Worm (Caenorhabditis elegans): ENCODE measurements around the gene C45B2.2.

Gene C45B2.2

DNA sequence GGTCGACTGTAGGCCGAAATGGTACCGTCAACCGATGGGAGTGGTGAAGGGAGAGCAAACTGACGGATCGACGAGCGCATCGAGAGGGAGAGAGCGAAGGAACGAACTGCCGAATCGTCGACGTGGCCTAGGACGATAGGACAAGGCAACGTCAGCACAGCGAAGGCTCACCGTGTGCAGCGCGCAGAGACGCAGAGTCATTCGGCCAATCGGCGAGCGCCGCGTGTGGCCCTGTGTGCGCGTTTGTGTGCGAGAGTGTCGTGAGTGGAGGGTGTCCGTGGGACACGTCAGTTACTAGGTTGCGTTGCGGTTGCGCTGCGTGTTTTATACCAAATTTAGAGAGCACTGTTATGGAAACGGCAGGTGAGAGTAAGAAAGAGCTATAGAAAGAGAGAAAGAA lies 7.4 kb downstream of the C45B2.2 start, which contains the start of gene hsp-3:
Gene hsp-3 (minus strand): TSS at position 158 of the 400 bp plus-strand sequence.
- peak; percentile 64 for TF ChIP-seq nhr-10 (tag; optimal IDR thresholded peaks at IDR 0.05)
- no peak for TF ChIP-seq ama-1 (optimal IDR thresholded peaks at IDR 0.05)
- peak; percentile 50 for TF ChIP-seq elt-1 (tag; optimal IDR thresholded peaks at IDR 0.05)
- peak; percentile 94 for TF ChIP-seq C34F6.9 (tag; optimal IDR thresholded peaks at IDR 0.05)
- TF ChIP-seq ZK546.5 (tag; optimal IDR thresholded peaks at IDR 0.05) = peak; percentile 24
- no peak for TF ChIP-seq nhr-11 (tag; optimal IDR thresholded peaks at IDR 0.05)
- TF ChIP-seq sma-3 (GFP tag; optimal IDR thresholded peaks at IDR 0.05) = peak; percentile 98
- TF ChIP-seq nhr-23 (tag; optimal IDR thresholded peaks at IDR 0.05) = peak; percentile 40
- TF ChIP-seq lin-13 (GFP tag; optimal IDR thresholded peaks at IDR 0.05) = peak; percentile 93
- TF ChIP-seq zag-1 (tag; optimal IDR thresholded peaks at IDR 0.05) = peak; percentile 80
- peak; percentile 97 for TF ChIP-seq ceh-16 (tag; optimal IDR thresholded peaks at IDR 0.05)
- TF ChIP-seq ceh-82 (tag; optimal IDR thresholded peaks at IDR 0.05) = peak; percentile 78
- TF ChIP-seq lsy-2 (tag; optimal IDR thresholded peaks at IDR 0.05) = peak; percentile 92 to 96
- no peak for TF ChIP-seq aly-2 (tag; optimal IDR thresholded peaks at IDR 0.05)
- peak; percentile 26 for TF ChIP-seq R02D3.7 (tag; optimal IDR thresholded peaks at IDR 0.05)
- peak; percentile 96 for TF ChIP-seq F13H6.1 (tag; optimal IDR thresholded peaks at IDR 0.05)
- TF ChIP-seq ztf-1 (GFP tag; conservative IDR thresholded peaks at IDR 0.05) = no peak
- no peak for TF ChIP-seq peb-1 (tag; optimal IDR thresholded peaks at IDR 0.05)
- TF ChIP-seq mdl-1 (tag; optimal IDR thresholded peaks at IDR 0.05) = peak; percentile 76 to 88
- peak; percentile 86 for TF ChIP-seq gmeb-1 (tag; optimal IDR thresholded peaks at IDR 0.05)
- peak; percentile 96 for TF ChIP-seq lin-11 (tag; optimal IDR thresholded peaks at IDR 0.05)
- peak; percentile 69 for TF ChIP-seq snpc-4 (tag; optimal IDR thresholded peaks at IDR 0.05)
- no peak for TF ChIP-seq elt-3 (tag; optimal IDR thresholded peaks at IDR 0.05)
- TF ChIP-seq lin-39 (tag; optimal IDR thresholded peaks at IDR 0.05) = no peak
- TF ChIP-seq crh-2 (tag; optimal IDR thresholded peaks at IDR 0.05) = peak; percentile 100
- TF ChIP-seq nhr-21 (tag; optimal IDR thresholded peaks at IDR 0.05) = peak; percentile 96
- peak; percentile 96 for TF ChIP-seq fos-1 (tag; optimal IDR thresholded peaks at IDR 0.05)
- TF ChIP-seq nhr-12 (tag; optimal IDR thresholded peaks at IDR 0.05) = peak; percentile 9
- no peak for TF ChIP-seq skn-1 (tag; optimal IDR thresholded peaks at IDR 0.05)
- no peak for TF ChIP-seq alr-1 (tag; optimal IDR thresholded peaks at IDR 0.05)
- TF ChIP-seq nhr-237 (tag; optimal IDR thresholded peaks at IDR 0.05) = peak; percentile 73
- TF ChIP-seq dmd-4 (tag; optimal IDR thresholded peaks at IDR 0.05) = no peak
- TF ChIP-seq egl-27 (tag; optimal IDR thresholded peaks at IDR 0.05) = peak; percentile 88
- peak; percentile 98 for TF ChIP-seq unc-55 (GFP tag; optimal IDR thresholded peaks at IDR 0.05)
- peak; percentile 88 for TF ChIP-seq Y55F3AM.14 (GFP tag; optimal IDR thresholded peaks at IDR 0.05)
- peak; percentile 53 for TF ChIP-seq unc-39 (tag; optimal IDR thresholded peaks at IDR 0.05)
- TF ChIP-seq nhr-77 (tag; optimal IDR thresholded peaks at IDR 0.05) = peak; percentile 77
- peak; percentile 47 for TF ChIP-seq unc-62 (GFP tag; optimal IDR thresholded peaks at IDR 0.05)
- TF ChIP-seq ztf-11 (tag; optimal IDR thresholded peaks at IDR 0.05) = no peak
- peak; percentile 74 for TF ChIP-seq blmp-1 (tag; optimal IDR thresholded peaks at IDR 0.05; ENCODE audit: insufficient read depth)
- TF ChIP-seq sma-9 (GFP tag; optimal IDR thresholded peaks at IDR 0.05) = peak; percentile 97
- no peak for TF ChIP-seq sma-9 (tag; optimal IDR thresholded peaks at IDR 0.05)
- peak; percentile 98 for TF ChIP-seq nhr-129 (tag; optimal IDR thresholded peaks at IDR 0.05)
- TF ChIP-seq nhr-6 (tag; optimal IDR thresholded peaks at IDR 0.05) = peak; percentile 85
- TF ChIP-seq nhr-25 (tag; optimal IDR thresholded peaks at IDR 0.05) = peak; percentile 92
- peak; percentile 89 for TF ChIP-seq sem-4 (tag; optimal IDR thresholded peaks at IDR 0.05)
- no peak for TF ChIP-seq mbf-1 (tag; optimal IDR thresholded peaks at IDR 0.05)
- TF ChIP-seq mab-5 (tag; optimal IDR thresholded peaks at IDR 0.05) = peak; percentile 94
- TF ChIP-seq ztf-4 (tag; optimal IDR thresholded peaks at IDR 0.05) = peak; percentile 86
